Fruit fly (Drosophila melanogaster) whole organism, embryonic: ENCODE results near the gene Bub1.
A peak's percentile ranks its signal among the peaks of the same experiment; 100 is the strongest.

Source experiments
- Atf6 ChIP-seq: fragments of 200-800 bp; sonication (Bioruptor generic); IDR thresholded peaks from 2 replicates; pipeline ENCODE4 v1.3.6; 2022; ENCODE audit warnings: missing biosample characterization, missing genetic modification characterization
- Bgb ChIP-seq: fragments of 200-800 bp; sonication (Bioruptor generic); IDR thresholded peaks from 2 replicates; pipeline ENCODE4 v1.3.6; 2022; ENCODE audit warnings: missing biosample characterization, missing genetic modification characterization; ENCODE audit not compliant: partially characterized antibody
- BtbVII ChIP-seq: fragments of 200-800 bp; sonication (Bioruptor generic); optimal IDR thresholded peaks from 3 replicates; lab custom pipeline; 2017; ENCODE audit warnings: missing biosample characterization, mild to moderate bottlenecking, missing genetic modification characterization
- CG10431 ChIP-seq: fragments of 200-800 bp; sonication (Bioruptor generic); optimal IDR thresholded peaks from 3 replicates; lab custom pipeline; 2018; ENCODE audit warnings: missing biosample characterization, mild to moderate bottlenecking, missing genetic modification characterization
- CG11560 ChIP-seq: fragments of 200-800 bp; sonication (Bioruptor generic); IDR thresholded peaks from 3 replicates; pipeline ENCODE4 v1.3.6; 2022; ENCODE audit warnings: missing biosample characterization, missing genetic modification characterization
- CG11695 ChIP-seq: fragments of 200-800 bp; sonication (Bioruptor generic); IDR thresholded peaks from 3 replicates; pipeline ENCODE4 v1.3.6; 2022; ENCODE audit warnings: missing biosample characterization, missing genetic modification characterization
- CG12236 ChIP-seq: fragments of 200-800 bp; sonication (Bioruptor generic); optimal IDR thresholded peaks from 2 replicates; lab custom pipeline; 2016; ENCODE audit warnings: missing biosample characterization, missing genetic modification characterization
- CG13287 ChIP-seq: fragments of 200-800 bp; sonication (Bioruptor generic); IDR thresholded peaks from 2 replicates; pipeline ENCODE4 v1.3.6; 2022; ENCODE audit warnings: missing biosample characterization, missing genetic modification characterization; ENCODE audit not compliant: partially characterized antibody
- CG13624 ChIP-seq: fragments of 200-800 bp; sonication (Bioruptor generic); optimal IDR thresholded peaks from 2 replicates; lab custom pipeline; 2016; ENCODE audit warnings: missing biosample characterization, missing genetic modification characterization
- CG13775 ChIP-seq: fragments of 200-800 bp; sonication (Bioruptor generic); optimal IDR thresholded peaks from 3 replicates; lab custom pipeline; 2017; ENCODE audit warnings: missing biosample characterization, mild to moderate bottlenecking, missing genetic modification characterization
- CG15269 ChIP-seq: fragments of 200-800 bp; sonication (Bioruptor generic); optimal IDR thresholded peaks from 2 replicates; lab custom pipeline; 2018; ENCODE audit warnings: missing biosample characterization, mild to moderate bottlenecking, missing genetic modification characterization, moderate library complexity
- CG1603 ChIP-seq: fragments of 200-800 bp; sonication (Bioruptor generic); optimal IDR thresholded peaks from 2 replicates; lab custom pipeline; 2019; ENCODE audit warnings: missing biosample characterization, mild to moderate bottlenecking, missing genetic modification characterization, moderate library complexity
- CG17568 ChIP-seq: fragments of 200-800 bp; sonication (Bioruptor generic); optimal IDR thresholded peaks from 2 replicates; lab custom pipeline; 2018; ENCODE audit warnings: missing biosample characterization, mild to moderate bottlenecking, missing genetic modification characterization, moderate library complexity
- CG17829 ChIP-seq: fragments of 200-800 bp; optimal IDR thresholded peaks from 2 replicates; lab custom pipeline; 2019; ENCODE audit warnings: missing biosample characterization, mild to moderate bottlenecking, missing genetic modification characterization, moderate library complexity
- CG18011 ChIP-seq: fragments of 200-800 bp; sonication (Bioruptor generic); optimal IDR thresholded peaks from 2 replicates; lab custom pipeline; 2017; ENCODE audit warnings: missing biosample characterization, missing genetic modification characterization, mild to moderate bottlenecking, moderate library complexity, missing genotype
- CG2129 ChIP-seq: fragments of 200-800 bp; sonication (Bioruptor generic); IDR thresholded peaks from 2 replicates; pipeline ENCODE4 v1.3.6; 2022; ENCODE audit warnings: missing biosample characterization, missing genetic modification characterization; ENCODE audit not compliant: partially characterized antibody
- CG2678 ChIP-seq: fragments of 200-800 bp; sonication (Bioruptor generic); optimal IDR thresholded peaks from 3 replicates; lab custom pipeline; 2019; ENCODE audit warnings: missing biosample characterization, mild to moderate bottlenecking, missing genetic modification characterization, moderate library complexity
- CG3163 ChIP-seq: fragments of 200-800 bp; sonication (Bioruptor generic); optimal IDR thresholded peaks from 3 replicates; lab custom pipeline; 2016; ENCODE audit warnings: missing biosample characterization, missing genetic modification characterization
- CG32772 ChIP-seq: fragments of 200-800 bp; sonication (Bioruptor generic); IDR thresholded peaks from 2 replicates; pipeline ENCODE4 v1.3.6; 2022; ENCODE audit warnings: missing biosample characterization, missing genetic modification characterization
- CG4360 ChIP-seq: fragments of 200-800 bp; sonication (Bioruptor generic); IDR thresholded peaks from 2 replicates; pipeline ENCODE4 v1.3.6; 2022; ENCODE audit warnings: missing biosample characterization, missing genetic modification characterization
- CG6854 ChIP-seq: fragments of 200-800 bp; sonication (Bioruptor generic); optimal IDR thresholded peaks from 3 replicates; lab custom pipeline; 2017; ENCODE audit warnings: missing biosample characterization, mild to moderate bottlenecking, missing genetic modification characterization
- CG7556 ChIP-seq: fragments of 200-800 bp; sonication (Bioruptor generic); optimal IDR thresholded peaks from 2 replicates; lab custom pipeline; 2017; ENCODE audit warnings: missing biosample characterization, mild to moderate bottlenecking, missing genetic modification characterization
- CG7786 ChIP-seq: fragments of 200-800 bp; sonication (Bioruptor generic); optimal IDR thresholded peaks from 2 replicates; lab custom pipeline; 2016; ENCODE audit warnings: missing biosample characterization, missing genetic modification characterization
- CG8924 ChIP-seq: fragments of 200-800 bp; optimal IDR thresholded peaks from 3 replicates; lab custom pipeline; 2019; ENCODE audit warnings: missing biosample characterization, mild to moderate bottlenecking, missing genetic modification characterization, moderate library complexity
- Dbx ChIP-seq: fragments of 200-800 bp; sonication (Bioruptor generic); IDR thresholded peaks from 3 replicates; pipeline ENCODE4 v1.3.6; 2022; ENCODE audit warnings: missing biosample characterization, missing genetic modification characterization
- Dll ChIP-seq: fragments of 200-800 bp; sonication (Bioruptor generic); IDR thresholded peaks from 4 replicates; pipeline ENCODE4 v1.3.6; 2022; ENCODE audit warnings: missing biosample characterization, missing genetic modification characterization; ENCODE audit not compliant: partially characterized antibody
- Elba2 ChIP-seq: fragments of 200-800 bp; sonication (Bioruptor generic); optimal IDR thresholded peaks from 3 replicates; lab custom pipeline; 2016; ENCODE audit warnings: missing biosample characterization, missing genetic modification characterization
- Hand ChIP-seq: fragments of 200-800 bp; sonication (Bioruptor generic); optimal IDR thresholded peaks from 2 replicates; lab custom pipeline; 2017; ENCODE audit warnings: mild to moderate bottlenecking, missing biosample characterization, missing genetic modification reagents, missing genetic modification characterization
- Med ChIP-seq: fragments of 200-800 bp; sonication (Bioruptor generic); peaks from one replicate; lab custom pipeline; 2016; ENCODE audit warnings: missing biosample characterization, missing genetic modification characterization, mild to moderate bottlenecking, inconsistent platforms, moderate library complexity
- Oaz ChIP-seq: fragments of 200-800 bp; sonication (Bioruptor generic); IDR thresholded peaks from 2 replicates; pipeline ENCODE4 v1.3.6; 2022; ENCODE audit warnings: missing biosample characterization, missing genetic modification characterization
- Oli ChIP-seq: fragments of 200-800 bp; sonication (Bioruptor generic); optimal IDR thresholded peaks from 2 replicates; lab custom pipeline; 2018; ENCODE audit warnings: missing biosample characterization, mild to moderate bottlenecking, missing genetic modification characterization, moderate library complexity
- Pdp1 ChIP-seq, 2 experiments: fragments of 200-800 bp; sonication (Bioruptor generic); optimal IDR thresholded peaks; 3 replicates each; lab custom pipeline; 2016; ENCODE audit warnings: missing biosample characterization in 2 of 2, missing genetic modification characterization in 2 of 2, mild to moderate bottlenecking in 1 of 2, moderate library complexity in 1 of 2
- Stat92E ChIP-seq, 3 experiments: fragments of >200 bp in 2 of 3; fragments of 200-800 bp in 1 of 3; sonication (Bioruptor generic) in 1 of 3; optimal IDR thresholded peaks; 2 replicates each; lab custom pipeline; 2017 to 2019; ENCODE audit warnings: missing biosample characterization in 3 of 3, missing genetic modification characterization in 3 of 3, mild to moderate bottlenecking in 1 of 3, moderate library complexity in 1 of 3
- ab ChIP-seq: fragments of 200-800 bp; sonication (Bioruptor generic); optimal IDR thresholded peaks from 2 replicates; lab custom pipeline; 2016; ENCODE audit warnings: missing biosample characterization, missing genetic modification characterization
- ash1 ChIP-seq: fragments of 200-800 bp; sonication (Bioruptor generic); optimal IDR thresholded peaks from 2 replicates; lab custom pipeline; 2018; ENCODE audit warnings: missing biosample characterization, mild to moderate bottlenecking, missing genetic modification characterization
- cg ChIP-seq: fragments of 200-800 bp; sonication (Bioruptor generic); optimal IDR thresholded peaks from 3 replicates; lab custom pipeline; 2019; ENCODE audit warnings: missing biosample characterization, mild to moderate bottlenecking, missing genetic modification characterization, moderate library complexity
- chn ChIP-seq: fragments of 200-800 bp; sonication (Bioruptor generic); optimal IDR thresholded peaks from 2 replicates; lab custom pipeline; 2016; ENCODE audit warnings: missing biosample characterization, missing genetic modification characterization
- cwo ChIP-seq: fragments of 200-800 bp; sonication (Bioruptor generic); optimal IDR thresholded peaks from 3 replicates; lab custom pipeline; 2017; ENCODE audit warnings: missing biosample characterization, missing genetic modification characterization, mild to moderate bottlenecking, moderate library complexity, missing genetic modification reagents
- ems ChIP-seq: fragments of 200-800 bp; sonication (Bioruptor generic); optimal IDR thresholded peaks from 3 replicates; lab custom pipeline; 2016; ENCODE audit warnings: missing biosample characterization, missing genetic modification characterization
- grn ChIP-seq: fragments of 200-800 bp; sonication (Bioruptor generic); optimal IDR thresholded peaks from 3 replicates; lab custom pipeline; 2017; ENCODE audit warnings: missing biosample characterization, missing genetic modification characterization
- ken ChIP-seq: fragments of 200-800 bp; sonication (Bioruptor generic); IDR thresholded peaks from 3 replicates; pipeline ENCODE4 v1.3.6; 2022; ENCODE audit warnings: missing biosample characterization, missing genetic modification characterization
- lbe ChIP-seq: fragments of 200-800 bp; sonication (Bioruptor generic); optimal IDR thresholded peaks from 2 replicates; lab custom pipeline; 2016; ENCODE audit warnings: missing biosample characterization, mild to moderate bottlenecking, missing genetic modification characterization
- nom ChIP-seq: fragments of 200-800 bp; sonication (Bioruptor generic); optimal IDR thresholded peaks from 2 replicates; lab custom pipeline; 2017; ENCODE audit warnings: missing biosample characterization, missing genetic modification characterization, mild to moderate bottlenecking, moderate library complexity, missing genetic modification reagents
- odd ChIP-seq: fragments of 200-800 bp; sonication (Bioruptor generic); optimal IDR thresholded peaks from 2 replicates; lab custom pipeline; 2017; ENCODE audit warnings: missing biosample characterization, mild to moderate bottlenecking, missing genetic modification characterization
- pb ChIP-seq: fragments of 200-800 bp; sonication (Bioruptor generic); optimal IDR thresholded peaks from 3 replicates; lab custom pipeline; 2016; ENCODE audit warnings: missing biosample characterization, missing genetic modification characterization
- peb ChIP-seq: fragments of 200-800 bp; sonication (Bioruptor generic); IDR thresholded peaks from 2 replicates; pipeline ENCODE4 v1.3.6; 2022; ENCODE audit warnings: missing biosample characterization, missing genetic modification characterization
- tap ChIP-seq: fragments of 200-800 bp; optimal IDR thresholded peaks from 3 replicates; lab custom pipeline; 2019; ENCODE audit warnings: missing biosample characterization, mild to moderate bottlenecking, missing genetic modification characterization, moderate library complexity
- wdn ChIP-seq: fragments of 200-800 bp; sonication (Bioruptor generic); IDR thresholded peaks from 2 replicates; pipeline ENCODE4 v1.3.6; 2022; ENCODE audit warnings: missing biosample characterization, missing genetic modification characterization
- yki ChIP-seq: fragments of >200 bp; optimal IDR thresholded peaks from 3 replicates; lab custom pipeline; 2018

Gene Bub1

dm6 chr2L:5237175-5237753, 41.4 kb upstream of the Bub1 start (continued):
- TF ChIP-seq wdn (GFP tag; lab: Robert Waterston, UW), result no peak
- no peak for TF ChIP-seq CG12236 (GFP tag; lab: Kevin White, UChicago)
- no peak for TF ChIP-seq CG18011 (GFP tag; lab: Kevin White, UChicago)
- peak; percentile 67 for TF ChIP-seq ash1
- TF ChIP-seq CG7786 (GFP tag; lab: Kevin White, UChicago), result no peak
- TF ChIP-seq CG2129 (GFP tag; lab: Robert Waterston, UW), result peak; percentile 15; the same call in 1 of the 2 replicates
- peak; percentile 75 for TF ChIP-seq lbe
- peak; percentile 12; the same call in 1 of the 3 replicates for TF ChIP-seq ken (GFP tag; lab: Robert Waterston, UW)
- no peak for TF ChIP-seq chn (GFP tag; lab: Kevin White, UChicago)
- TF ChIP-seq Dbx (GFP tag; lab: Robert Waterston, UW), result peak; percentile 18; the same call in 1 of the 3 replicates
- TF ChIP-seq odd (GFP tag; lab: Kevin White, UChicago), result peak; percentile 13
- TF ChIP-seq CG11560, result no peak
- 0 out of 2 replicates have a peak, but pooled peaks have one; percentile 24 for TF ChIP-seq Atf6 (GFP tag; lab: Robert Waterston, UW)
- TF ChIP-seq Pdp1 (GFP tag; optimal IDR thresholded peaks at IDR 0.05; lab: Kevin White, UChicago), result peak in 1 of 2 experiments; percentile 18
- TF ChIP-seq nom (GFP tag; lab: Kevin White, UChicago), result peak; percentile 61
- TF ChIP-seq Hand (GFP tag; lab: Kevin White, UChicago), result no peak
- TF ChIP-seq tap, result peak; percentile 9
- TF ChIP-seq CG11695 (GFP tag; lab: Robert Waterston, UW), result 0 out of 3 replicates have a peak, but pooled peaks have one; percentile 25
- TF ChIP-seq CG32772 (GFP tag; lab: Robert Waterston, UW), result peak; percentile 32; the same call in 1 of the 2 replicates
- TF ChIP-seq ab, result no peak
- TF ChIP-seq cwo, result no peak
- TF ChIP-seq CG13775 (GFP tag; lab: Kevin White, UChicago), result no peak
- TF ChIP-seq CG8924 (tag; lab: Kevin White, UChicago), result peak; percentile 17
- TF ChIP-seq yki (lab: Kevin White, UChicago), result peak; percentile 99
- TF ChIP-seq CG17568, result peak; percentile 51
- TF ChIP-seq grn (GFP tag; lab: Kevin White, UChicago), result peak; percentile 96
- peak; percentile 76 for TF ChIP-seq CG13287
- no peak for TF ChIP-seq peb
- no peak for TF ChIP-seq CG1603 (tag; lab: Kevin White, UChicago)
- TF ChIP-seq ems (GFP tag; lab: Kevin White, UChicago), result peak; percentile 11
- TF ChIP-seq Oaz (GFP tag; lab: Robert Waterston, UW), result no peak
- peak; percentile 20 for TF ChIP-seq CG13624 (GFP tag; lab: Kevin White, UChicago)
- TF ChIP-seq Dll (GFP tag; lab: Robert Waterston, UW), result peak; percentile 76
- no peak for TF ChIP-seq pb (GFP tag; lab: Kevin White, UChicago)
- peak; percentile 81 for TF ChIP-seq cg (GFP tag; lab: Kevin White, UChicago)
- TF ChIP-seq CG7556, result no peak
- peak; percentile 43; the same call in 1 of the 2 replicates for TF ChIP-seq Bgb
- TF ChIP-seq CG3163 (GFP tag; lab: Kevin White, UChicago), result peak; percentile 66
- TF ChIP-seq Elba2 (GFP tag; lab: Kevin White, UChicago), result no peak
- TF ChIP-seq CG15269 (tag; lab: Kevin White, UChicago), result peak; percentile 7
- peak; percentile 10 for TF ChIP-seq CG17829 (tag; lab: Kevin White, UChicago)
- TF ChIP-seq Oli (tag; lab: Kevin White, UChicago), result no peak
- peak; percentile 96 for TF ChIP-seq CG4360 (GFP tag; lab: Robert Waterston, UW)
- TF ChIP-seq CG2678, result no peak
- peak; percentile 41 for TF ChIP-seq CG10431 (GFP tag; lab: Kevin White, UChicago)
- TF ChIP-seq CG6854, result peak; percentile 26
- peak; percentile 62 for TF ChIP-seq Med (GFP tag; lab: Kevin White, UChicago)
- TF ChIP-seq BtbVII (GFP tag; lab: Kevin White, UChicago), result peak; percentile 32
- peak in 1 of 3 experiments; percentile 32 for TF ChIP-seq Stat92E (GFP tag; optimal IDR thresholded peaks at IDR 0.05; lab: Kevin White, UChicago)
